Worm (Caenorhabditis elegans) whole organism, L3 larva: ENCODE data around the gene Y73B6BL.14.
"Not testable (repeated sequence)": the region's sequence is repeated elsewhere in the genome, so short reads cannot be mapped to it uniquely, and the experiment has no call there.

Source experiments
- ZK546.5 ChIP-seq: sonication (generic microtip); optimal IDR thresholded peaks from 2 replicates; lab custom pipeline; 2017; ENCODE audit warnings: missing biosample characterization, missing genetic modification characterization
- aly-2 ChIP-seq: fragments of 150-350 bp; optimal IDR thresholded peaks from 2 replicates; lab custom pipeline; 2014; ENCODE audit warnings: missing biosample characterization, missing genetic modification characterization
- ama-1 ChIP-seq: fragments of 150-350 bp; optimal IDR thresholded peaks from 2 replicates; lab custom pipeline; 2018
- ceh-28 ChIP-seq: fragments of 150-350 bp; optimal IDR thresholded peaks from 2 replicates; lab custom pipeline; 2014; ENCODE audit warnings: missing biosample characterization, missing genetic modification reagents, missing genetic modification characterization
- ceh-82 ChIP-seq: fragments of 150-350 bp; optimal IDR thresholded peaks from 2 replicates; lab custom pipeline; 2014; ENCODE audit warnings: missing biosample characterization, missing genetic modification characterization
- ceh-9 ChIP-seq: sonication (generic microtip); optimal IDR thresholded peaks from 2 replicates; lab custom pipeline; 2018; ENCODE audit warnings: missing biosample characterization, missing genetic modification characterization
- daf-12 ChIP-seq: fragments of 150-350 bp; optimal IDR thresholded peaks from 2 replicates; lab custom pipeline; 2014; ENCODE audit warnings: missing biosample characterization, missing genetic modification reagents, missing genetic modification characterization
- egl-27 ChIP-seq: sonication (generic microtip); optimal IDR thresholded peaks from 4 replicates; lab custom pipeline; 2017; ENCODE audit warnings: missing biosample characterization, missing genetic modification reagents, missing genetic modification characterization
- elt-1 ChIP-seq: fragments of 150-350 bp; optimal IDR thresholded peaks from 2 replicates; lab custom pipeline; 2014; ENCODE audit warnings: missing biosample characterization, missing genetic modification characterization
- eor-1 ChIP-seq, 2 experiments: fragments of 150-350 bp; optimal IDR thresholded peaks; 2 replicates each; lab custom pipeline; 2014 to 2018; ENCODE audit warnings: missing biosample characterization in 2 of 2, missing genetic modification characterization in 2 of 2
- fkh-10 ChIP-seq: sonication (generic microtip); optimal IDR thresholded peaks from 2 replicates; lab custom pipeline; 2017; ENCODE audit warnings: missing biosample characterization, missing genetic modification reagents, missing genetic modification characterization
- fkh-2 ChIP-seq: fragments of 150-350 bp; optimal IDR thresholded peaks from 2 replicates; lab custom pipeline; 2014; ENCODE audit warnings: missing biosample characterization, missing genetic modification reagents, missing genetic modification characterization
- fos-1 ChIP-seq: fragments of 150-350 bp; optimal IDR thresholded peaks from 2 replicates; lab custom pipeline; 2014; ENCODE audit warnings: missing biosample characterization, missing genetic modification characterization
- hmg-11 ChIP-seq: sonication (generic microtip); optimal IDR thresholded peaks from 2 replicates; lab custom pipeline; 2016; ENCODE audit warnings: missing genetic modification characterization, missing compliant biosample characterization
- lin-15B ChIP-seq: fragments of 150-350 bp; optimal IDR thresholded peaks from 2 replicates; lab custom pipeline; 2014; ENCODE audit warnings: missing biosample characterization, missing genetic modification characterization
- lsy-12 ChIP-seq: sonication (generic microtip); optimal IDR thresholded peaks from 2 replicates; lab custom pipeline; 2016; ENCODE audit warnings: mild to moderate bottlenecking, missing genetic modification characterization, missing compliant biosample characterization
- mml-1 ChIP-seq: fragments of 150-350 bp; sonication (generic microtip); optimal IDR thresholded peaks from 3 replicates; lab custom pipeline; 2014; ENCODE audit warnings: missing biosample characterization, missing genetic modification characterization
- nfya-1 ChIP-seq: sonication (generic microtip); optimal IDR thresholded peaks from 2 replicates; lab custom pipeline; 2017; ENCODE audit warnings: missing genetic modification characterization, mild to moderate bottlenecking, missing compliant biosample characterization, antibody characterized with exemption, moderate library complexity; ENCODE audit not compliant: insufficient read depth
- nhr-12 ChIP-seq: fragments of 150-350 bp; optimal IDR thresholded peaks from 2 replicates; lab custom pipeline; 2014; ENCODE audit warnings: missing biosample characterization, missing genetic modification characterization
- nhr-23 ChIP-seq: fragments of 150-350 bp; optimal IDR thresholded peaks from 2 replicates; lab custom pipeline; 2014; ENCODE audit warnings: missing biosample characterization, missing genetic modification reagents, missing genetic modification characterization
- nhr-237 ChIP-seq: fragments of 150-350 bp; optimal IDR thresholded peaks from 2 replicates; lab custom pipeline; 2014; ENCODE audit warnings: missing biosample characterization, missing genetic modification characterization
- nhr-28 ChIP-seq: fragments of 150-350 bp; optimal IDR thresholded peaks from 2 replicates; lab custom pipeline; 2014; ENCODE audit warnings: missing biosample characterization, missing genetic modification characterization
- nhr-43 ChIP-seq: sonication (generic microtip); optimal IDR thresholded peaks from 2 replicates; lab custom pipeline; 2016; ENCODE audit warnings: mild to moderate bottlenecking, missing genetic modification characterization, missing compliant biosample characterization; ENCODE audit not compliant: poor library complexity, severe bottlenecking
- nhr-76 ChIP-seq: fragments of 150-350 bp; sonication (generic microtip); optimal IDR thresholded peaks from 5 replicates; lab custom pipeline; 2014; ENCODE audit warnings: missing biosample characterization, missing genetic modification characterization
- nhr-77 ChIP-seq: fragments of 150-350 bp; optimal IDR thresholded peaks from 2 replicates; lab custom pipeline; 2014; ENCODE audit warnings: missing biosample characterization, missing genetic modification characterization
- pqm-1 ChIP-seq: fragments of 150-350 bp; optimal IDR thresholded peaks from 2 replicates; lab custom pipeline; 2017; ENCODE audit warnings: missing biosample characterization, missing genetic modification characterization, inconsistent platforms
- sea-2 ChIP-seq: fragments of 150-350 bp; sonication (generic microtip); optimal IDR thresholded peaks from 4 replicates; lab custom pipeline; 2014; ENCODE audit warnings: missing biosample characterization, missing genetic modification reagents, missing genetic modification characterization
- snpc-4 ChIP-seq: fragments of 150-350 bp; optimal IDR thresholded peaks from 2 replicates; lab custom pipeline; 2014; ENCODE audit warnings: missing biosample characterization, missing genetic modification characterization
- tbx-2 ChIP-seq: sonication (generic microtip); optimal IDR thresholded peaks from 2 replicates; lab custom pipeline; 2016; ENCODE audit warnings: mild to moderate bottlenecking, missing genetic modification characterization, missing compliant biosample characterization
- unc-39 ChIP-seq: sonication (generic microtip); optimal IDR thresholded peaks from 4 replicates; lab custom pipeline; 2017; ENCODE audit warnings: missing biosample characterization, missing genetic modification characterization
- zag-1 ChIP-seq: fragments of 150-350 bp; optimal IDR thresholded peaks from 2 replicates; lab custom pipeline; 2014; ENCODE audit warnings: missing biosample characterization, missing genetic modification characterization
- ztf-4 ChIP-seq: fragments of 150-350 bp; optimal IDR thresholded peaks from 2 replicates; lab custom pipeline; 2014; ENCODE audit warnings: missing biosample characterization, missing genetic modification characterization

The Y73B6BL.14 gene

DNA sequence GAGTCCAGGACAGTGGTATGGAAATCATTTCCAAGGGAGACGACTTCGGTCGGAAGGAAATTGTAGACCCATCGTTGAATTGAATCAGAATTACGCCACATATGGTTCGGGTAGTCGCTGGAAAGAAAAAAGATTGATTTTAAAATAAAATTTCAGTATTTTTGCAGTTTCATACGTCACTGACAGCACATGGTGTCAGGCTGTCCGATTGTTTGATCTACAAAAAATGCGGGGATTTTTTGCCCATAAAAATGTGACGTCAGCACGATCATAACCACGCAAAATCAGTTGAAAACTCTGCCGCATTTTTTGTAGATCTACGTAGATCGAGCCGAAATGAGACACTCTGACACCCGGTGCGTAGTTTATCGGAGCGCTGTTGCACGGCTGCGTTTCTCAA, 25.4 kb downstream of the Y73B6BL.14 start, which contains the start of gene Y73B6BL.12:
Y73B6BL.12 (minus strand) TSS at position 101 of the 400 bp plus-strand sequence.
- TF ChIP-seq lsy-12 (tag; lab: Kevin White, UChicago); daf-12 (tag; lab: Kevin White, UChicago); nhr-43: not testable (repeated sequence)

ce11 chrIV:6307439-6307838, 35.3 kb downstream of the Y73B6BL.14 start, which contains the start of gene csp-2:
Gene csp-2, plus strand, starts transcription at chrIV:6307739.
- TF ChIP-seq unc-39 (tag; lab: Kevin White, UChicago) (no peak), elt-1 (no peak), nhr-237 (no peak), nhr-23 (no peak)

ce11 chrIV:6303642-6304041, 39.1 kb downstream of the Y73B6BL.14 start, which contains the start of gene srv-25:
Gene srv-25, minus strand, starts transcription at chrIV:6303742.
- TF ChIP-seq mml-1 (tag; lab: Kevin White, UChicago): no peak
- TF ChIP-seq ceh-28 (tag; lab: Kevin White, UChicago): no peak
- no peak for TF ChIP-seq hmg-11 (tag; lab: Kevin White, UChicago)
- TF ChIP-seq aly-2 (tag; lab: Kevin White, UChicago): no peak
- no peak for TF ChIP-seq fkh-10 (GFP tag; lab: Kevin White, UChicago)
- TF ChIP-seq snpc-4 (tag; lab: Kevin White, UChicago): no peak
- no peak for TF ChIP-seq ceh-82 (tag; lab: Kevin White, UChicago)
- no peak for TF ChIP-seq zag-1 (tag; lab: Kevin White, UChicago)
- TF ChIP-seq pqm-1 (tag; lab: Kevin White, UChicago): no peak
- TF ChIP-seq nhr-76 (tag; lab: Kevin White, UChicago): no peak
- no peak for TF ChIP-seq nhr-23
- no peak for TF ChIP-seq eor-1 (tag; optimal IDR thresholded peaks at IDR 0.05; lab: Kevin White, UChicago)
- no peak for TF ChIP-seq nfya-1
- TF ChIP-seq, all 47 proteins: peak for 0

DNA sequence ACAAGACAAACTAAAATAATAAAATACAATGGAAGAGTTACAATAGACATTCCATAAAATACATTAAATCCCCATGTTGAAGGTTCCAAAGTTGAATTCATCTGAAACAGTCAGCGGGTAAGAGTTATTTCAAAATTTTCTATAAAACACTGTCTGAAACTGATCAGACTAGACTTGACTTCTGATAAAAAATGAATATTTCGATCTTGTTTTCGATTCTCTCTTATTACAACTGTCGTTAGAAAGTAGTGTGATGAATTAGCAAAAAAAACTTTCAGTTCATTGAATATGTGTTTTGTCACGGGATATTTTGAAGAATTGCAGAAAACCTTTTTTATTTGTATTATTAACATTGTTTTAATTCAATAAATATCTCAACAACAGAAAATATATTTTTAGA, 41.0 kb downstream of the Y73B6BL.14 start, which contains the start of gene srv-26:
srv-26 (minus strand) TSS at position 101 of the 400 bp plus-strand sequence.
- TF ChIP-seq snpc-4 (tag; lab: Kevin White, UChicago): no peak
- TF ChIP-seq ama-1: no peak
- no peak for TF ChIP-seq ceh-82 (tag; lab: Kevin White, UChicago)
- no peak for TF ChIP-seq lsy-12 (tag; lab: Kevin White, UChicago)
- TF ChIP-seq unc-39 (tag; lab: Kevin White, UChicago): no peak
- no peak for TF ChIP-seq fkh-2 (tag; lab: Kevin White, UChicago)
- TF ChIP-seq lin-15B: no peak
- TF ChIP-seq ceh-9: no peak
- no peak for TF ChIP-seq egl-27 (tag; lab: Kevin White, UChicago)
- no peak for TF ChIP-seq ZK546.5 (tag; lab: Kevin White, UChicago)
- no peak for TF ChIP-seq nhr-28 (tag; lab: Kevin White, UChicago)
- no peak for TF ChIP-seq fos-1 (tag; lab: Kevin White, UChicago)
- TF ChIP-seq, all 47 proteins: peak for 0

ce11 chrIV:6299523-6299922, 43.3 kb downstream of the Y73B6BL.14 start:
- TF ChIP-seq mml-1 (tag; lab: Kevin White, UChicago): no peak
- no peak for TF ChIP-seq unc-39 (tag; lab: Kevin White, UChicago)
- no peak for TF ChIP-seq nhr-12 (tag; lab: Kevin White, UChicago)
- TF ChIP-seq tbx-2: no peak
- TF ChIP-seq nhr-77 (tag; lab: Kevin White, UChicago): no peak
- TF ChIP-seq ZK546.5 (tag; lab: Kevin White, UChicago): no peak
- TF ChIP-seq ztf-4: no peak
- no peak for TF ChIP-seq nhr-237

- no peak for TF ChIP-seq sea-2
These were observed 44.5 kb downstream of the Y73B6BL.14 start, which contains the start of gene srv-27 for ce11 chrIV:6298253-6298652. Gene srv-27, minus strand, starts transcription at chrIV:6298353.
